Fruit fly (Drosophila melanogaster) whole organism, embryonic: Measurements from ENCODE around the gene brv3.

Source experiments
- Ada2b ChIP-seq: fragments of 200-800 bp; sonication (Bioruptor generic); IDR thresholded peaks from 2 replicates; pipeline ENCODE4 v1.3.6; 2022; ENCODE audit warnings: missing biosample characterization, missing genetic modification characterization
- Aef1 ChIP-seq: fragments of 200-800 bp; sonication (Bioruptor generic); IDR thresholded peaks from 3 replicates; pipeline ENCODE4 v1.3.6; 2022; ENCODE audit warnings: missing biosample characterization, missing genetic modification characterization
- Asciz ChIP-seq: fragments of 200-800 bp; sonication (Bioruptor generic); optimal IDR thresholded peaks from 2 replicates; lab custom pipeline; 2017; ENCODE audit warnings: missing biosample characterization, mild to moderate bottlenecking, missing genetic modification characterization, missing genetic modification reagents
- CG10147 ChIP-seq: fragments of 200-800 bp; sonication (Bioruptor generic); optimal IDR thresholded peaks from 2 replicates; lab custom pipeline; 2019; ENCODE audit warnings: missing biosample characterization, mild to moderate bottlenecking, missing genetic modification characterization, moderate library complexity
- CG10209 ChIP-seq: fragments of 200-800 bp; sonication (Bioruptor generic); optimal IDR thresholded peaks from 3 replicates; lab custom pipeline; 2017; ENCODE audit warnings: missing biosample characterization, mild to moderate bottlenecking, missing genetic modification characterization, missing genetic modification reagents
- CG10462 ChIP-seq: fragments of 200-800 bp; sonication (Bioruptor generic); optimal IDR thresholded peaks from 2 replicates; lab custom pipeline; 2016; ENCODE audit warnings: missing biosample characterization, missing genetic modification characterization
- CG11247 ChIP-seq: fragments of 200-800 bp; sonication (Bioruptor generic); IDR thresholded peaks from 2 replicates; pipeline ENCODE4 v1.3.6; 2022; ENCODE audit warnings: missing biosample characterization, missing genetic modification characterization
- CG12071 ChIP-seq: fragments of 200-800 bp; sonication (Bioruptor generic); optimal IDR thresholded peaks from 3 replicates; lab custom pipeline; 2018; ENCODE audit warnings: missing biosample characterization, mild to moderate bottlenecking, missing genetic modification characterization
- CG13775 ChIP-seq: fragments of 200-800 bp; sonication (Bioruptor generic); optimal IDR thresholded peaks from 3 replicates; lab custom pipeline; 2017; ENCODE audit warnings: missing biosample characterization, mild to moderate bottlenecking, missing genetic modification characterization
- CG17359 ChIP-seq: fragments of 200-800 bp; sonication (Bioruptor generic); optimal IDR thresholded peaks from 3 replicates; lab custom pipeline; 2018; ENCODE audit warnings: missing biosample characterization, mild to moderate bottlenecking, missing genetic modification characterization, moderate library complexity
- CG18619 ChIP-seq: fragments of 200-800 bp; sonication (Bioruptor generic); optimal IDR thresholded peaks from 3 replicates; lab custom pipeline; 2017; ENCODE audit warnings: missing biosample characterization, mild to moderate bottlenecking, missing genetic modification characterization
- CG30020 ChIP-seq: fragments of 200-800 bp; optimal IDR thresholded peaks from 2 replicates; lab custom pipeline; 2019; ENCODE audit warnings: missing biosample characterization, mild to moderate bottlenecking, missing genetic modification characterization, moderate library complexity
- CG3065 ChIP-seq: fragments of 200-800 bp; sonication (Bioruptor generic); optimal IDR thresholded peaks from 2 replicates; lab custom pipeline; 2016; ENCODE audit warnings: missing biosample characterization, missing genetic modification characterization
- CG32772 ChIP-seq: fragments of 200-800 bp; sonication (Bioruptor generic); IDR thresholded peaks from 2 replicates; pipeline ENCODE4 v1.3.6; 2022; ENCODE audit warnings: missing biosample characterization, missing genetic modification characterization
- CG3281 ChIP-seq: fragments of 200-800 bp; sonication (Bioruptor generic); optimal IDR thresholded peaks from 3 replicates; lab custom pipeline; 2017; ENCODE audit warnings: missing biosample characterization, mild to moderate bottlenecking, missing genetic modification characterization
- CG5245 ChIP-seq: fragments of 200-800 bp; sonication (Bioruptor generic); optimal IDR thresholded peaks from 3 replicates; lab custom pipeline; 2016; ENCODE audit warnings: missing biosample characterization, missing genetic modification characterization
- CG6854 ChIP-seq: fragments of 200-800 bp; sonication (Bioruptor generic); optimal IDR thresholded peaks from 3 replicates; lab custom pipeline; 2017; ENCODE audit warnings: missing biosample characterization, mild to moderate bottlenecking, missing genetic modification characterization
- CG7786 ChIP-seq: fragments of 200-800 bp; sonication (Bioruptor generic); optimal IDR thresholded peaks from 2 replicates; lab custom pipeline; 2016; ENCODE audit warnings: missing biosample characterization, missing genetic modification characterization
- CG7839 ChIP-seq: fragments of 200-800 bp; sonication (Bioruptor generic); optimal IDR thresholded peaks from 3 replicates; lab custom pipeline; 2018; ENCODE audit warnings: missing biosample characterization, mild to moderate bottlenecking, missing genetic modification characterization, moderate library complexity
- CG8944 ChIP-seq: fragments of 200-800 bp; sonication (Bioruptor generic); optimal IDR thresholded peaks from 3 replicates; lab custom pipeline; 2016; ENCODE audit warnings: missing biosample characterization, missing genetic modification characterization
- E2f2 ChIP-seq: fragments of 200-800 bp; sonication (Bioruptor generic); IDR thresholded peaks from 2 replicates; pipeline ENCODE4 v1.3.6; 2022; ENCODE audit warnings: missing biosample characterization, missing genetic modification characterization
- Fer3 ChIP-seq: fragments of 200-800 bp; sonication (Bioruptor generic); optimal IDR thresholded peaks from 2 replicates; lab custom pipeline; 2018; ENCODE audit warnings: missing biosample characterization, mild to moderate bottlenecking, missing genetic modification characterization, moderate library complexity
- HLH4C ChIP-seq: fragments of 200-800 bp; sonication (Bioruptor generic); IDR thresholded peaks from 3 replicates; pipeline ENCODE4 v1.3.6; 2022; ENCODE audit warnings: missing biosample characterization, missing genetic modification characterization; ENCODE audit not compliant: partially characterized antibody
- HLH54F ChIP-seq: fragments of 200-800 bp; sonication (Bioruptor generic); optimal IDR thresholded peaks from 3 replicates; lab custom pipeline; 2016; ENCODE audit warnings: missing biosample characterization, missing genetic modification characterization
- Lim3 ChIP-seq: fragments of 200-800 bp; sonication (Bioruptor generic); IDR thresholded peaks from 2 replicates; pipeline ENCODE4 v1.3.6; 2022; ENCODE audit warnings: missing biosample characterization, missing genetic modification characterization
- MBD-R2 ChIP-seq: fragments of 200-800 bp; sonication (Bioruptor generic); IDR thresholded peaks from 2 replicates; pipeline ENCODE4 v1.3.6; 2022; ENCODE audit warnings: missing biosample characterization, missing genetic modification characterization
- Nf-YA ChIP-seq: fragments of 200-800 bp; sonication (Bioruptor generic); IDR thresholded peaks from 2 replicates; pipeline ENCODE4 v1.3.6; 2022; ENCODE audit warnings: missing biosample characterization, missing genetic modification characterization
- Xrp1 ChIP-seq: fragments of 200-800 bp; sonication (Bioruptor generic); IDR thresholded peaks from 2 replicates; pipeline ENCODE4 v1.3.6; 2022; ENCODE audit warnings: missing biosample characterization, missing genetic modification characterization
- al ChIP-seq: fragments of 200-800 bp; sonication (Bioruptor generic); IDR thresholded peaks from 2 replicates; pipeline ENCODE4 v1.3.6; 2022; ENCODE audit warnings: missing biosample characterization, missing genetic modification characterization
- ato ChIP-seq: fragments of 200-800 bp; sonication (Bioruptor generic); IDR thresholded peaks from 2 replicates; pipeline ENCODE4 v1.3.6; 2022; ENCODE audit warnings: missing biosample characterization, missing genetic modification characterization; ENCODE audit not compliant: partially characterized antibody
- az2 ChIP-seq: fragments of 200-800 bp; sonication (Bioruptor generic); optimal IDR thresholded peaks from 3 replicates; lab custom pipeline; 2016; ENCODE audit warnings: missing biosample characterization, missing genetic modification characterization
- bcd ChIP-seq: fragments of 200-800 bp; sonication (Bioruptor generic); optimal IDR thresholded peaks from 2 replicates; lab custom pipeline; 2017; ENCODE audit warnings: missing biosample characterization, mild to moderate bottlenecking, missing genetic modification characterization
- cas ChIP-seq: fragments of 200-800 bp; sonication (Bioruptor generic); IDR thresholded peaks from 2 replicates; pipeline ENCODE4 v1.3.6; 2022; ENCODE audit warnings: missing biosample characterization, missing genetic modification characterization
- caup ChIP-seq: fragments of 200-800 bp; sonication (Bioruptor generic); optimal IDR thresholded peaks from 3 replicates; lab custom pipeline; 2017; ENCODE audit warnings: missing biosample characterization, mild to moderate bottlenecking, missing genetic modification characterization, moderate library complexity; ENCODE audit not compliant: severe bottlenecking
- dimm ChIP-seq: fragments of 200-800 bp; sonication (Bioruptor generic); IDR thresholded peaks from 2 replicates; pipeline ENCODE4 v1.3.6; 2022; ENCODE audit warnings: missing biosample characterization, missing genetic modification characterization
- dysf ChIP-seq: fragments of 200-800 bp; sonication (Bioruptor generic); IDR thresholded peaks from 3 replicates; pipeline ENCODE4 v1.3.6; 2022; ENCODE audit warnings: missing biosample characterization, missing genetic modification characterization
- ewg ChIP-seq: fragments of 200-800 bp; sonication (Bioruptor generic); optimal IDR thresholded peaks from 3 replicates; lab custom pipeline; 2017; ENCODE audit warnings: mild to moderate bottlenecking, missing biosample characterization, missing genetic modification reagents, missing genetic modification characterization
- fru ChIP-seq: fragments of >200 bp; optimal IDR thresholded peaks from 2 replicates; lab custom pipeline; 2017
- kah ChIP-seq: fragments of 200-800 bp; sonication (Bioruptor generic); optimal IDR thresholded peaks from 2 replicates; lab custom pipeline; 2018; ENCODE audit warnings: missing biosample characterization, mild to moderate bottlenecking, missing genetic modification characterization
- ken ChIP-seq: fragments of 200-800 bp; sonication (Bioruptor generic); IDR thresholded peaks from 3 replicates; pipeline ENCODE4 v1.3.6; 2022; ENCODE audit warnings: missing biosample characterization, missing genetic modification characterization
- knrl ChIP-seq: fragments of 200-800 bp; sonication (Bioruptor generic); IDR thresholded peaks from 3 replicates; pipeline ENCODE4 v1.3.6; 2022; ENCODE audit warnings: missing biosample characterization, missing genetic modification characterization; ENCODE audit not compliant: partially characterized antibody
- lab ChIP-seq: fragments of 200-800 bp; sonication (Bioruptor generic); optimal IDR thresholded peaks from 3 replicates; lab custom pipeline; 2017; ENCODE audit warnings: missing biosample characterization, missing genetic modification characterization, mild to moderate bottlenecking, moderate library complexity, missing genetic modification reagents
- luna ChIP-seq: fragments of 200-800 bp; sonication (Bioruptor generic); optimal IDR thresholded peaks from 2 replicates; lab custom pipeline; 2016; ENCODE audit warnings: missing biosample characterization, missing genetic modification characterization
- pfk ChIP-seq: fragments of 200-800 bp; sonication (Bioruptor generic); optimal IDR thresholded peaks from 2 replicates; lab custom pipeline; 2018; ENCODE audit warnings: missing biosample characterization, mild to moderate bottlenecking, missing genetic modification characterization, moderate library complexity
- ranshi ChIP-seq: fragments of 200-800 bp; sonication (Bioruptor generic); IDR thresholded peaks from 2 replicates; pipeline ENCODE4 v1.3.6; 2022; ENCODE audit warnings: missing biosample characterization, missing genetic modification characterization
- rib ChIP-seq: fragments of 200-800 bp; sonication (Bioruptor generic); IDR thresholded peaks from 2 replicates; pipeline ENCODE4 v1.3.6; 2022; ENCODE audit warnings: missing biosample characterization, missing genetic modification characterization
- sens ChIP-seq: fragments of 200-800 bp; sonication (Bioruptor generic); peaks from one replicate; lab custom pipeline; 2016; ENCODE audit warnings: missing biosample characterization, missing genetic modification characterization
- shn ChIP-seq: fragments of 200-800 bp; sonication (Bioruptor generic); optimal IDR thresholded peaks from 3 replicates; lab custom pipeline; 2016; ENCODE audit warnings: missing biosample characterization, missing genetic modification characterization
- trem ChIP-seq: fragments of 200-800 bp; optimal IDR thresholded peaks from 3 replicates; lab custom pipeline; 2019; ENCODE audit warnings: missing biosample characterization, mild to moderate bottlenecking, missing genetic modification characterization, moderate library complexity
- twi ChIP-seq: fragments of 200-800 bp; optimal IDR thresholded peaks from 2 replicates; lab custom pipeline; 2019; ENCODE audit warnings: missing biosample characterization, mild to moderate bottlenecking, missing genetic modification characterization, moderate library complexity
- vnd ChIP-seq: fragments of 200-800 bp; sonication (Bioruptor generic); IDR thresholded peaks from 3 replicates; pipeline ENCODE4 v1.3.6; 2022; ENCODE audit warnings: missing biosample characterization, missing genetic modification characterization; ENCODE audit not compliant: partially characterized antibody

Gene brv3

DNA sequence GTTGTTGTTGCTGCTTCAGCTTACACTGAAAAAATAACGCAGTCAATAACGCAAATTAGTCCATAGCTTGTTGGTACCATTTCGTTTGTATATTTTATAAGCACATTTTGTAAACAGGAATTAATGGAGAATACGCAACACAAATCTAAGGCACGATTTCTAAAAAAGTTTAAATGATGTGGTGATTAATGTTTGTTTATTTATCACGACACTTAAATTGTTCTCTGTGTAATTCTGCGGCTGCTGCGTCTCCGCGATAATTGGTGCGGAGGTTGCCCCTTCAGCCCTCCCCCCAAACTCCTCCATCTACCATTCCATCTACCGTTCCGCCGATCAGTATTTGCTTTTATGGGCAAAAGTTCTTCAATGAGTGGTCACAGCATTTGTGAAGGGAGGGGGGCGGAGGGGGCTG is 23.1 kb upstream of the brv3 start (continued):
- no peak for TF ChIP-seq CG5245 (GFP tag; lab: Kevin White, UChicago)
- TF ChIP-seq CG13775 = no peak
- no peak for TF ChIP-seq fru (lab: Kevin White, UChicago)
- TF ChIP-seq knrl (GFP tag; lab: Robert Waterston, UW) = no peak
- no peak for TF ChIP-seq cas (GFP tag; lab: Robert Waterston, UW)
- peak; percentile 57 for TF ChIP-seq Ada2b
- peak; percentile 71 for TF ChIP-seq CG17359 (tag; lab: Kevin White, UChicago)
- peak; percentile 50 for TF ChIP-seq CG7786 (GFP tag; lab: Kevin White, UChicago)
- TF ChIP-seq HLH54F (GFP tag; lab: Kevin White, UChicago) = peak; percentile 60
- TF ChIP-seq caup (GFP tag; lab: Kevin White, UChicago) = peak; percentile 29
- peak; percentile 26 for TF ChIP-seq ewg (GFP tag; lab: Kevin White, UChicago)
- TF ChIP-seq CG12071 (GFP tag; lab: Kevin White, UChicago) = no peak
- TF ChIP-seq CG30020 = no peak
- no peak for TF ChIP-seq twi
- 0 out of 2 replicates have a peak, but pooled peaks have one; percentile 17 for TF ChIP-seq dimm (GFP tag; lab: Robert Waterston, UW)
- TF ChIP-seq CG3065 (GFP tag; lab: Kevin White, UChicago) = peak; percentile 1
- TF ChIP-seq CG3281 (GFP tag; lab: Kevin White, UChicago) = peak; percentile 58
- TF ChIP-seq shn = peak; percentile 47
- TF ChIP-seq luna = no peak
- peak; percentile 54; the same call in 2 of the 3 replicates for TF ChIP-seq Aef1 (GFP tag; lab: Robert Waterston, UW)
- no peak for TF ChIP-seq CG10462 (GFP tag; lab: Kevin White, UChicago)
- TF ChIP-seq pfk = no peak
- peak; percentile 48 for TF ChIP-seq CG8944 (GFP tag; lab: Kevin White, UChicago)
- peak; percentile 52 for TF ChIP-seq CG10209
- TF ChIP-seq al (GFP tag; lab: Robert Waterston, UW) = 0 out of 2 replicates have a peak, but pooled peaks have one; percentile 11
- TF ChIP-seq bcd (GFP tag; lab: Kevin White, UChicago) = peak; percentile 62
- peak; percentile 56 for TF ChIP-seq CG10147
- TF ChIP-seq CG11247 = no peak
- no peak for TF ChIP-seq vnd (GFP tag; lab: Robert Waterston, UW)
- no peak for TF ChIP-seq Lim3 (GFP tag; lab: Robert Waterston, UW)
- TF ChIP-seq CG6854 = no peak
- peak; percentile 75 for TF ChIP-seq lab (GFP tag; lab: Kevin White, UChicago)
- peak; percentile 43; the same call in 1 of the 2 replicates for TF ChIP-seq E2f2
- no peak for TF ChIP-seq Nf-YA (GFP tag; lab: Robert Waterston, UW)
- TF ChIP-seq dysf (GFP tag; lab: Robert Waterston, UW) = peak; percentile 72
- TF ChIP-seq Xrp1 = peak; percentile 64
- TF ChIP-seq ken (GFP tag; lab: Robert Waterston, UW) = peak; percentile 45; the same call in 1 of the 3 replicates
- TF ChIP-seq ato (GFP tag; lab: Robert Waterston, UW) = no peak
- 0 out of 2 replicates have a peak, but pooled peaks have one; percentile 10 for TF ChIP-seq ranshi (GFP tag; lab: Robert Waterston, UW)
- TF ChIP-seq CG7839 (tag; lab: Kevin White, UChicago) = peak; percentile 72
- no peak for TF ChIP-seq rib (GFP tag; lab: Robert Waterston, UW)
- peak; percentile 30 for TF ChIP-seq kah (GFP tag; lab: Kevin White, UChicago)
- peak; percentile 94 for TF ChIP-seq sens (GFP tag; lab: Kevin White, UChicago)
- no peak for TF ChIP-seq HLH4C (GFP tag; lab: Robert Waterston, UW)
- TF ChIP-seq Asciz (GFP tag; lab: Kevin White, UChicago) = peak; percentile 3
- peak; percentile 26; the same call in 1 of the 2 replicates for TF ChIP-seq CG32772
- peak; percentile 23 for TF ChIP-seq trem (tag; lab: Kevin White, UChicago)
- no peak for TF ChIP-seq MBD-R2 (GFP tag; lab: Robert Waterston, UW)
- TF ChIP-seq Fer3 = peak; percentile 65
- peak; percentile 38 for TF ChIP-seq CG18619 (GFP tag; lab: Kevin White, UChicago)
- peak; percentile 38 for TF ChIP-seq az2 (GFP tag; lab: Kevin White, UChicago)
